Fruit fly (Drosophila melanogaster) whole organism, embryonic: Measurements from ENCODE around the gene chb.

Experiments
- ATbp ChIP-seq: fragments of 200-800 bp; sonication (Bioruptor generic); optimal IDR thresholded peaks from 2 replicates; lab custom pipeline; 2017; ENCODE audit warnings: missing biosample characterization, mild to moderate bottlenecking, missing genetic modification characterization, missing genetic modification reagents
- Ada2b ChIP-seq: fragments of 200-800 bp; sonication (Bioruptor generic); IDR thresholded peaks from 2 replicates; pipeline ENCODE4 v1.3.6; 2022; ENCODE audit warnings: missing biosample characterization, missing genetic modification characterization
- Aef1 ChIP-seq: fragments of 200-800 bp; sonication (Bioruptor generic); IDR thresholded peaks from 3 replicates; pipeline ENCODE4 v1.3.6; 2022; ENCODE audit warnings: missing biosample characterization, missing genetic modification characterization
- CG11723 ChIP-seq: fragments of 200-800 bp; sonication (Bioruptor generic); optimal IDR thresholded peaks from 2 replicates; lab custom pipeline; 2017; ENCODE audit warnings: missing biosample characterization, mild to moderate bottlenecking, missing genetic modification characterization
- CG12104 ChIP-seq: fragments of 200-800 bp; sonication (Bioruptor generic); optimal IDR thresholded peaks from 3 replicates; lab custom pipeline; 2016; ENCODE audit warnings: missing biosample characterization, missing genetic modification characterization
- CG13296 ChIP-seq: fragments of 200-800 bp; sonication (Bioruptor generic); optimal IDR thresholded peaks from 3 replicates; lab custom pipeline; 2018; ENCODE audit warnings: missing biosample characterization, mild to moderate bottlenecking, missing genetic modification characterization
- CG14014 ChIP-seq: fragments of 200-800 bp; sonication (Bioruptor generic); IDR thresholded peaks from 2 replicates; pipeline ENCODE4 v1.3.6; 2022; ENCODE audit warnings: missing biosample characterization, missing genetic modification characterization
- CG14050 ChIP-seq: fragments of 200-800 bp; sonication (Bioruptor generic); IDR thresholded peaks from 3 replicates; pipeline ENCODE4 v1.3.6; 2022; ENCODE audit warnings: missing biosample characterization, missing genetic modification characterization
- CG17359 ChIP-seq: fragments of 200-800 bp; sonication (Bioruptor generic); optimal IDR thresholded peaks from 3 replicates; lab custom pipeline; 2018; ENCODE audit warnings: missing biosample characterization, mild to moderate bottlenecking, missing genetic modification characterization, moderate library complexity
- CG30020 ChIP-seq: fragments of 200-800 bp; optimal IDR thresholded peaks from 2 replicates; lab custom pipeline; 2019; ENCODE audit warnings: missing biosample characterization, mild to moderate bottlenecking, missing genetic modification characterization, moderate library complexity
- CG3281 ChIP-seq: fragments of 200-800 bp; sonication (Bioruptor generic); optimal IDR thresholded peaks from 3 replicates; lab custom pipeline; 2017; ENCODE audit warnings: missing biosample characterization, mild to moderate bottlenecking, missing genetic modification characterization
- CG4328 ChIP-seq: fragments of 200-800 bp; sonication (Bioruptor generic); optimal IDR thresholded peaks from 3 replicates; lab custom pipeline; 2017; ENCODE audit warnings: missing biosample characterization, missing genetic modification reagents, missing genetic modification characterization
- CG4730 ChIP-seq: fragments of 200-800 bp; sonication (Bioruptor generic); IDR thresholded peaks from 2 replicates; pipeline ENCODE4 v1.3.6; 2022; ENCODE audit warnings: missing biosample characterization, missing genetic modification characterization
- CG5245 ChIP-seq: fragments of 200-800 bp; sonication (Bioruptor generic); optimal IDR thresholded peaks from 3 replicates; lab custom pipeline; 2016; ENCODE audit warnings: missing biosample characterization, missing genetic modification characterization
- CG6272 ChIP-seq: fragments of 200-800 bp; sonication (Bioruptor generic); IDR thresholded peaks from 2 replicates; pipeline ENCODE4 v1.3.6; 2022; ENCODE audit warnings: missing biosample characterization, missing genetic modification characterization
- CG6765 ChIP-seq: fragments of 200-800 bp; sonication (Bioruptor generic); optimal IDR thresholded peaks from 3 replicates; lab custom pipeline; 2017; ENCODE audit warnings: missing biosample characterization, mild to moderate bottlenecking, missing genetic modification characterization
- CG7786 ChIP-seq: fragments of 200-800 bp; sonication (Bioruptor generic); optimal IDR thresholded peaks from 2 replicates; lab custom pipeline; 2016; ENCODE audit warnings: missing biosample characterization, missing genetic modification characterization
- CG8359 ChIP-seq: fragments of 200-800 bp; sonication (Bioruptor generic); optimal IDR thresholded peaks from 2 replicates; lab custom pipeline; 2017; ENCODE audit warnings: missing biosample characterization, mild to moderate bottlenecking, missing genetic modification characterization, borderline replicate concordance
- CG9727 ChIP-seq: fragments of 200-800 bp; sonication (Bioruptor generic); optimal IDR thresholded peaks from 3 replicates; lab custom pipeline; 2017; ENCODE audit warnings: missing biosample characterization, mild to moderate bottlenecking, missing genetic modification characterization
- Camta ChIP-seq: fragments of 200-800 bp; sonication (Bioruptor generic); optimal IDR thresholded peaks from 2 replicates; lab custom pipeline; 2016; ENCODE audit warnings: missing biosample characterization, missing genetic modification characterization
- D ChIP-seq, 2 experiments: fragments of 200-800 bp in 1 of 2; fragments of >200 bp in 1 of 2; sonication (Bioruptor generic) in 1 of 2; optimal IDR thresholded peaks; 2 replicates in 1 of 2; 3 replicates in 1 of 2; lab custom pipeline; 2017; ENCODE audit warnings: mild to moderate bottlenecking in 1 of 2, missing biosample characterization in 1 of 2, missing genetic modification characterization in 1 of 2, missing genetic modification reagents in 1 of 2
- Dfd ChIP-seq, 2 experiments: fragments of >200 bp; optimal IDR thresholded peaks; 2 replicates each; lab custom pipeline; 2017; ENCODE audit warnings: missing biosample characterization in 2 of 2, missing genetic modification characterization in 2 of 2
- Eip74EF ChIP-seq, 2 experiments: fragments of 200-800 bp in 1 of 2; fragments of >200 bp in 1 of 2; sonication (Bioruptor generic) in 1 of 2; optimal IDR thresholded peaks; 2 replicates each; lab custom pipeline; 2017 to 2019; ENCODE audit warnings: missing biosample characterization in 2 of 2, missing genetic modification characterization in 2 of 2, mild to moderate bottlenecking in 1 of 2, moderate library complexity in 1 of 2
- Hr3 ChIP-seq: fragments of 200-800 bp; sonication (Bioruptor generic); optimal IDR thresholded peaks from 3 replicates; lab custom pipeline; 2016; ENCODE audit warnings: missing biosample characterization, missing genetic modification characterization
- Mrtf ChIP-seq: fragments of 200-800 bp; sonication (Bioruptor generic); IDR thresholded peaks from 3 replicates; pipeline ENCODE4 v1.3.6; 2022; ENCODE audit warnings: missing biosample characterization, missing genetic modification characterization
- NC2α ChIP-seq: fragments of 200-800 bp; sonication (Bioruptor generic); optimal IDR thresholded peaks from 2 replicates; lab custom pipeline; 2016; ENCODE audit warnings: missing biosample characterization, missing genetic modification characterization
- Nf-YA ChIP-seq: fragments of 200-800 bp; sonication (Bioruptor generic); IDR thresholded peaks from 2 replicates; pipeline ENCODE4 v1.3.6; 2022; ENCODE audit warnings: missing biosample characterization, missing genetic modification characterization
- Oaz ChIP-seq: fragments of 200-800 bp; sonication (Bioruptor generic); IDR thresholded peaks from 2 replicates; pipeline ENCODE4 v1.3.6; 2022; ENCODE audit warnings: missing biosample characterization, missing genetic modification characterization
- Rfx ChIP-seq: fragments of 200-800 bp; sonication (Bioruptor generic); IDR thresholded peaks from 2 replicates; pipeline ENCODE4 v1.3.6; 2022; ENCODE audit warnings: missing biosample characterization, missing genetic modification characterization
- amos ChIP-seq: fragments of 200-800 bp; sonication (Bioruptor generic); IDR thresholded peaks from 2 replicates; pipeline ENCODE4 v1.3.6; 2022; ENCODE audit warnings: missing biosample characterization, missing genetic modification characterization; ENCODE audit not compliant: partially characterized antibody
- ase ChIP-seq: fragments of 200-800 bp; sonication (Bioruptor generic); IDR thresholded peaks from 3 replicates; pipeline ENCODE4 v1.3.6; 2022; ENCODE audit warnings: missing biosample characterization, missing genetic modification characterization
- btn ChIP-seq: fragments of 200-800 bp; sonication (Bioruptor generic); optimal IDR thresholded peaks from 2 replicates; lab custom pipeline; 2016; ENCODE audit warnings: missing biosample characterization, missing genetic modification characterization
- cas ChIP-seq: fragments of 200-800 bp; sonication (Bioruptor generic); IDR thresholded peaks from 2 replicates; pipeline ENCODE4 v1.3.6; 2022; ENCODE audit warnings: missing biosample characterization, missing genetic modification characterization
- ci ChIP-seq: fragments of 200-800 bp; sonication (Bioruptor generic); IDR thresholded peaks from 3 replicates; pipeline ENCODE4 v1.3.6; 2022; ENCODE audit warnings: missing biosample characterization, missing genetic modification characterization
- crp ChIP-seq, 2 experiments: fragments of 200-800 bp; sonication (Bioruptor generic); optimal IDR thresholded peaks; 2 replicates in 1 of 2; 3 replicates in 1 of 2; lab custom pipeline; 2017; ENCODE audit warnings: missing biosample characterization in 2 of 2, missing genetic modification characterization in 2 of 2, mild to moderate bottlenecking in 1 of 2, moderate library complexity in 1 of 2
- da ChIP-seq: fragments of 200-800 bp; sonication (Bioruptor generic); optimal IDR thresholded peaks from 2 replicates; lab custom pipeline; 2016; ENCODE audit warnings: missing biosample characterization, missing genetic modification characterization
- disco-r ChIP-seq: fragments of 200-800 bp; sonication (Bioruptor generic); optimal IDR thresholded peaks from 2 replicates; lab custom pipeline; 2016; ENCODE audit warnings: missing biosample characterization, missing genetic modification characterization
- emc ChIP-seq: fragments of 200-800 bp; sonication (Bioruptor generic); optimal IDR thresholded peaks from 2 replicates; lab custom pipeline; 2016; ENCODE audit warnings: missing biosample characterization, missing genetic modification characterization
- fd3F ChIP-seq: fragments of 200-800 bp; sonication (Bioruptor generic); optimal IDR thresholded peaks from 2 replicates; lab custom pipeline; 2018; ENCODE audit warnings: missing biosample characterization, mild to moderate bottlenecking, missing genetic modification characterization, moderate library complexity
- fu2 ChIP-seq: fragments of 200-800 bp; sonication (Bioruptor generic); optimal IDR thresholded peaks from 2 replicates; lab custom pipeline; 2016; ENCODE audit warnings: missing biosample characterization, missing genetic modification characterization
- kay ChIP-seq: fragments of 200-800 bp; sonication (Bioruptor generic); optimal IDR thresholded peaks from 2 replicates; lab custom pipeline; 2016; ENCODE audit warnings: missing biosample characterization, missing genetic modification characterization
- kni ChIP-seq: fragments of 200-800 bp; sonication (Bioruptor generic); optimal IDR thresholded peaks from 3 replicates; lab custom pipeline; 2017; ENCODE audit warnings: mild to moderate bottlenecking, missing biosample characterization, missing genetic modification reagents, missing genetic modification characterization
- onecut ChIP-seq: fragments of 200-800 bp; sonication (Bioruptor generic); IDR thresholded peaks from 2 replicates; pipeline ENCODE4 v1.3.6; 2022; ENCODE audit warnings: missing biosample characterization, missing genetic modification characterization
- otp ChIP-seq: fragments of 200-800 bp; sonication (Bioruptor generic); IDR thresholded peaks from 3 replicates; pipeline ENCODE4, ENCODE4 v1.3.6; 2022; ENCODE audit warnings: missing biosample characterization, missing genetic modification characterization
- pzg ChIP-seq: fragments of 200-800 bp; sonication (Bioruptor generic); optimal IDR thresholded peaks from 3 replicates; lab custom pipeline; 2018; ENCODE audit warnings: missing biosample characterization, mild to moderate bottlenecking, missing genetic modification characterization, moderate library complexity
- ranshi ChIP-seq: fragments of 200-800 bp; sonication (Bioruptor generic); IDR thresholded peaks from 2 replicates; pipeline ENCODE4 v1.3.6; 2022; ENCODE audit warnings: missing biosample characterization, missing genetic modification characterization
- sc ChIP-seq, 3 experiments: fragments of >200 bp in 2 of 3; fragments of 200-800 bp in 1 of 3; sonication (Bioruptor generic) in 1 of 3; optimal IDR thresholded peaks; 2 replicates in 2 of 3; 3 replicates in 1 of 3; lab custom pipeline; 2017; ENCODE audit warnings: mild to moderate bottlenecking in 1 of 3, missing biosample characterization in 1 of 3, missing genetic modification characterization in 1 of 3, missing genetic modification reagents in 1 of 3
- sima ChIP-seq: fragments of 200-800 bp; sonication (Bioruptor generic); optimal IDR thresholded peaks from 2 replicates; lab custom pipeline; 2016; ENCODE audit warnings: missing biosample characterization, missing genetic modification characterization
- sisA ChIP-seq: fragments of 200-800 bp; sonication (Bioruptor generic); IDR thresholded peaks from 2 replicates; pipeline ENCODE4 v1.3.6; 2022; ENCODE audit warnings: missing biosample characterization, missing genetic modification characterization
- ttk ChIP-seq: fragments of 200-800 bp; sonication (Bioruptor generic); IDR thresholded peaks from 2 replicates; pipeline ENCODE4 v2.1.2; 2022; ENCODE audit warnings: missing biosample characterization, missing genetic modification characterization

Gene chb

dm6 chr3L:21130839-21131410 lies 41.7 kb upstream of the chb start, which contains the start of gene ko (continued):
- TF ChIP-seq kay (GFP tag; lab: Kevin White, UChicago) (no peak), CG3281 (no peak), CG4328 (GFP tag; lab: Kevin White, UChicago) (peak; percentile 5), onecut (peak; percentile 46; the same call in 1 of the 2 replicates), ranshi (GFP tag; lab: Robert Waterston, UW) (no peak; the same call in 1 of the 2 replicates), kni (GFP tag; lab: Kevin White, UChicago) (peak; percentile 84), ase (no peak), sc (optimal IDR thresholded peaks at IDR 0.05; lab: Kevin White, UChicago) (no peak), sc (GFP tag; optimal IDR thresholded peaks at IDR 0.05; lab: Kevin White, UChicago) (peak; percentile 48), crp (GFP tag; optimal IDR thresholded peaks at IDR 0.05; lab: Kevin White, UChicago) (no peak), Nf-YA (GFP tag; lab: Robert Waterston, UW) (no peak), sisA (GFP tag; lab: Robert Waterston, UW) (no peak), CG5245 (GFP tag; lab: Kevin White, UChicago) (no peak), CG8359 (GFP tag; lab: Kevin White, UChicago) (no peak), CG12104 (no peak), fu2 (GFP tag; lab: Kevin White, UChicago) (no peak), CG14050 (no peak), Eip74EF (GFP tag; optimal IDR thresholded peaks at IDR 0.05; lab: Kevin White, UChicago) (peak in 1 of 2 experiments; percentile 59), CG6272 (GFP tag; lab: Robert Waterston, UW) (no peak), CG6765 (GFP tag; lab: Kevin White, UChicago) (no peak), emc (GFP tag; lab: Kevin White, UChicago) (peak; percentile 4), amos (GFP tag; lab: Robert Waterston, UW) (no peak), Hr3 (GFP tag; lab: Kevin White, UChicago) (no peak), CG4730 (no peak), CG30020 (tag; lab: Kevin White, UChicago) (no peak), Camta (GFP tag; lab: Kevin White, UChicago) (no peak), CG11723 (GFP tag; lab: Kevin White, UChicago) (peak; percentile 71), CG9727 (GFP tag; lab: Kevin White, UChicago) (peak; percentile 32), CG7786 (GFP tag; lab: Kevin White, UChicago) (peak; percentile 20), Aef1 (no peak), ttk (GFP tag; lab: Robert Waterston, UW) (no peak), ATbp (GFP tag; lab: Kevin White, UChicago) (peak; percentile 77), CG13296 (peak; percentile 3), D (optimal IDR thresholded peaks at IDR 0.05; lab: Kevin White, UChicago) (no peak), D (GFP tag; optimal IDR thresholded peaks at IDR 0.05; lab: Kevin White, UChicago) (peak; percentile 58), ci (GFP tag; lab: Robert Waterston, UW) (peak; percentile 87), Mrtf (no peak), pzg (GFP tag; lab: Kevin White, UChicago) (no peak), cas (no peak), CG17359 (tag; lab: Kevin White, UChicago) (peak; percentile 58), disco-r (no peak), fd3F (GFP tag; lab: Kevin White, UChicago) (no peak), Ada2b (no peak), da (GFP tag; lab: Kevin White, UChicago) (no peak), btn (GFP tag; lab: Kevin White, UChicago) (peak; percentile 63), NC2α (GFP tag; lab: Kevin White, UChicago) (no peak), Rfx (GFP tag; lab: Robert Waterston, UW) (no peak), Dfd (GFP tag; optimal IDR thresholded peaks at IDR 0.05; lab: Kevin White, UChicago) (no peak), sima (GFP tag; lab: Kevin White, UChicago) (no peak), CG14014 (GFP tag; lab: Robert Waterston, UW) (no peak), Oaz (GFP tag; lab: Robert Waterston, UW) (no peak), otp (GFP tag; lab: Robert Waterston, UW) (no peak)
